Fruit fly (Drosophila melanogaster) Kc167 (cell line): ENCODE results near the gene CG14932.

Experiments
- Sin3A ChIP-seq: fragments of >200 bp; optimal IDR thresholded peaks from 2 replicates; lab custom pipeline; 2018; ENCODE audit warnings: missing external identifiers
- h ChIP-seq: fragments of >200 bp; optimal IDR thresholded peaks from 3 replicates; lab custom pipeline; 2018; ENCODE audit warnings: missing external identifiers
- psq ChIP-seq: fragments of >200 bp; optimal IDR thresholded peaks from 2 replicates; lab custom pipeline; 2017; ENCODE audit warnings: missing external identifiers
- ttk ChIP-seq: sonication (Bioruptor generic); optimal IDR thresholded peaks from 2 replicates; lab custom pipeline; 2017; ENCODE audit warnings: missing external identifiers

DNA sequence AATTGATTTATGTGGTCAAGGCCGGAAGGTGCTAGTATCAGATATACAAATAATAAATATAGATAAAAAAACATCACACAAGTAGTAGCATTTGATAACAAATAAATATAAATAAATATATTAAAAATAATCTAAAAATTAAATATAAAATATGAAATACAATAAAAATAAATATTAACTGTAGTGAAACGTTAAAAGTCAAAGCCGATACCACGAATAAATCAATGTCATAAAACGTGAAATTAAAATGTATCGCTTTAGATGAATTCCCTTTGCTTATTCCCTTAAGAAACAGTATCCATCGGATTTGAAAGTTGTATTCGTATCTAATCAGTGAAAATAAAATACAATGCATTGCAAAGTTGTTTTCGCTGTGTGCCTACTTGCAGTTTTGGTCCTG lies 44.6 kb downstream of the CG14932 start, which contains the start of gene CG45012:
- TF ChIP-seq h (lab: Kevin White, UChicago) (no peak), psq (lab: Kevin White, UChicago) (no peak), ttk (lab: Kevin White, UChicago) (no peak), Sin3A (no peak)
